Worm (Caenorhabditis elegans) whole organism, L3 larva: Measurements from ENCODE around the gene F38G1.3.

Source experiments
- R02D3.7 ChIP-seq: fragments of 150-350 bp; optimal IDR thresholded peaks from 2 replicates; lab custom pipeline; 2014; ENCODE audit warnings: missing biosample characterization, missing genetic modification characterization
- aly-2 ChIP-seq: fragments of 150-350 bp; optimal IDR thresholded peaks from 2 replicates; lab custom pipeline; 2014; ENCODE audit warnings: missing biosample characterization, missing genetic modification characterization
- ceh-16 ChIP-seq: sonication (generic microtip); optimal IDR thresholded peaks from 2 replicates; lab custom pipeline; 2017; ENCODE audit warnings: missing biosample characterization, missing genetic modification characterization
- ceh-28 ChIP-seq: fragments of 150-350 bp; optimal IDR thresholded peaks from 2 replicates; lab custom pipeline; 2014; ENCODE audit warnings: missing biosample characterization, missing genetic modification reagents, missing genetic modification characterization
- ceh-82 ChIP-seq: fragments of 150-350 bp; optimal IDR thresholded peaks from 2 replicates; lab custom pipeline; 2014; ENCODE audit warnings: missing biosample characterization, missing genetic modification characterization
- ceh-9 ChIP-seq: sonication (generic microtip); optimal IDR thresholded peaks from 2 replicates; lab custom pipeline; 2018; ENCODE audit warnings: missing biosample characterization, missing genetic modification characterization
- daf-12 ChIP-seq: fragments of 150-350 bp; optimal IDR thresholded peaks from 2 replicates; lab custom pipeline; 2014; ENCODE audit warnings: missing biosample characterization, missing genetic modification reagents, missing genetic modification characterization
- egl-27 ChIP-seq: sonication (generic microtip); optimal IDR thresholded peaks from 4 replicates; lab custom pipeline; 2017; ENCODE audit warnings: missing biosample characterization, missing genetic modification reagents, missing genetic modification characterization
- egl-5 ChIP-seq: fragments of 150-350 bp; optimal IDR thresholded peaks from 2 replicates; lab custom pipeline; 2017; ENCODE audit warnings: missing biosample characterization, missing genetic modification reagents, missing genetic modification characterization, inconsistent platforms
- elt-1 ChIP-seq: fragments of 150-350 bp; optimal IDR thresholded peaks from 2 replicates; lab custom pipeline; 2014; ENCODE audit warnings: missing biosample characterization, missing genetic modification characterization
- elt-2 ChIP-seq: sonication (generic microtip); optimal IDR thresholded peaks from 2 replicates; lab custom pipeline; 2016; ENCODE audit warnings: missing genetic modification reagents, mild to moderate bottlenecking, missing genetic modification characterization, missing compliant biosample characterization
- elt-3 ChIP-seq, 3 experiments: fragments of 150-350 bp in 1 of 3; sonication (generic microtip) in 2 of 3; optimal IDR thresholded peaks; 2 replicates in 2 of 3; 4 replicates in 1 of 3; lab custom pipeline; 2014 to 2017; ENCODE audit warnings: missing biosample characterization in 3 of 3, missing genetic modification characterization in 3 of 3
- eor-1 ChIP-seq, 2 experiments: fragments of 150-350 bp; optimal IDR thresholded peaks; 2 replicates each; lab custom pipeline; 2014 to 2018; ENCODE audit warnings: missing biosample characterization in 2 of 2, missing genetic modification characterization in 2 of 2
- fkh-10 ChIP-seq: sonication (generic microtip); optimal IDR thresholded peaks from 2 replicates; lab custom pipeline; 2017; ENCODE audit warnings: missing biosample characterization, missing genetic modification reagents, missing genetic modification characterization
- fkh-2 ChIP-seq: fragments of 150-350 bp; optimal IDR thresholded peaks from 2 replicates; lab custom pipeline; 2014; ENCODE audit warnings: missing biosample characterization, missing genetic modification reagents, missing genetic modification characterization
- fos-1 ChIP-seq: fragments of 150-350 bp; optimal IDR thresholded peaks from 2 replicates; lab custom pipeline; 2014; ENCODE audit warnings: missing biosample characterization, missing genetic modification characterization
- hmg-11 ChIP-seq: sonication (generic microtip); optimal IDR thresholded peaks from 2 replicates; lab custom pipeline; 2016; ENCODE audit warnings: missing genetic modification characterization, missing compliant biosample characterization
- jun-1 ChIP-seq: fragments of 150-350 bp; optimal IDR thresholded peaks from 2 replicates; lab custom pipeline; 2014; ENCODE audit warnings: missing biosample characterization, missing genetic modification reagents, missing genetic modification characterization
- lin-15B ChIP-seq: fragments of 150-350 bp; optimal IDR thresholded peaks from 2 replicates; lab custom pipeline; 2014; ENCODE audit warnings: missing biosample characterization, missing genetic modification characterization
- lin-39 ChIP-seq: fragments of 150-350 bp; optimal IDR thresholded peaks from 2 replicates; lab custom pipeline; 2018; ENCODE audit warnings: missing biosample characterization, missing genetic modification reagents, missing genetic modification characterization
- mdl-1 ChIP-seq: fragments of 150-350 bp; optimal IDR thresholded peaks from 2 replicates; lab custom pipeline; 2014; ENCODE audit warnings: missing biosample characterization, missing genetic modification characterization
- mml-1 ChIP-seq: fragments of 150-350 bp; sonication (generic microtip); optimal IDR thresholded peaks from 3 replicates; lab custom pipeline; 2014; ENCODE audit warnings: missing biosample characterization, missing genetic modification characterization
- nhr-11 ChIP-seq: fragments of 150-350 bp; optimal IDR thresholded peaks from 2 replicates; lab custom pipeline; 2014; ENCODE audit warnings: missing biosample characterization, missing genetic modification characterization
- nhr-23 ChIP-seq: fragments of 150-350 bp; optimal IDR thresholded peaks from 2 replicates; lab custom pipeline; 2014; ENCODE audit warnings: missing biosample characterization, missing genetic modification reagents, missing genetic modification characterization
- nhr-237 ChIP-seq: fragments of 150-350 bp; optimal IDR thresholded peaks from 2 replicates; lab custom pipeline; 2014; ENCODE audit warnings: missing biosample characterization, missing genetic modification characterization
- nhr-25 ChIP-seq: sonication (generic microtip); optimal IDR thresholded peaks from 2 replicates; lab custom pipeline; 2017; ENCODE audit warnings: missing biosample characterization, missing genetic modification characterization
- nhr-28 ChIP-seq: fragments of 150-350 bp; optimal IDR thresholded peaks from 2 replicates; lab custom pipeline; 2014; ENCODE audit warnings: missing biosample characterization, missing genetic modification characterization
- nhr-43 ChIP-seq: sonication (generic microtip); optimal IDR thresholded peaks from 2 replicates; lab custom pipeline; 2016; ENCODE audit warnings: mild to moderate bottlenecking, missing genetic modification characterization, missing compliant biosample characterization; ENCODE audit not compliant: poor library complexity, severe bottlenecking
- nhr-76 ChIP-seq: fragments of 150-350 bp; sonication (generic microtip); optimal IDR thresholded peaks from 5 replicates; lab custom pipeline; 2014; ENCODE audit warnings: missing biosample characterization, missing genetic modification characterization
- nhr-77 ChIP-seq: fragments of 150-350 bp; optimal IDR thresholded peaks from 2 replicates; lab custom pipeline; 2014; ENCODE audit warnings: missing biosample characterization, missing genetic modification characterization
- pha-4 ChIP-seq: fragments of 150-350 bp; optimal IDR thresholded peaks from 2 replicates; lab custom pipeline; 2014; ENCODE audit warnings: missing biosample characterization, missing genetic modification reagents, missing genetic modification characterization
- pqm-1 ChIP-seq: fragments of 150-350 bp; optimal IDR thresholded peaks from 2 replicates; lab custom pipeline; 2017; ENCODE audit warnings: missing biosample characterization, missing genetic modification characterization, inconsistent platforms
- sea-2 ChIP-seq: fragments of 150-350 bp; sonication (generic microtip); optimal IDR thresholded peaks from 4 replicates; lab custom pipeline; 2014; ENCODE audit warnings: missing biosample characterization, missing genetic modification reagents, missing genetic modification characterization
- snpc-4 ChIP-seq: fragments of 150-350 bp; optimal IDR thresholded peaks from 2 replicates; lab custom pipeline; 2014; ENCODE audit warnings: missing biosample characterization, missing genetic modification characterization
- ztf-11 ChIP-seq: fragments of 150-350 bp; optimal IDR thresholded peaks from 2 replicates; lab custom pipeline; 2014; ENCODE audit warnings: missing biosample characterization, missing genetic modification characterization
- ztf-4 ChIP-seq: fragments of 150-350 bp; optimal IDR thresholded peaks from 2 replicates; lab custom pipeline; 2014; ENCODE audit warnings: missing biosample characterization, missing genetic modification characterization

Gene F38G1.3

DNA sequence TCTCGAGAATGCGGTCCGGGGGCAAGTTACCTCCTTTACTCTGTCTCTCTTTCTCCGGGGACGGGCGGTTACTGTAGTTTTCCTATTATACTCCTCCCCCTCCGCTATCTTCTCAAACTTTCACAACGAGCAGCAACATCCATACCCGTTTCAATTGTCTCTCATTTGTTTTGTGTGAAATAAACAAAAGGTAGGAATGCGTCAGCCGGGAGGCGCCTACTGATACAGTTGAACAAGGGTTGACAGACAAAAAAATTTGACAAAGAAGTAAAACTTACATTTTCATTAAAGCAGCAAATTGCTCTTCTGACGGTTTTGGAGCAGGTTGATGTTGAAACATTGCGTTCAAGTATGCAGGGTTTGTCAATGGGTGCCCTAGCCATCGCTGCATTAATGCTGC lies 28.7 kb downstream of the F38G1.3 start:
- TF ChIP-seq lin-15B (tag; lab: Kevin White, UChicago) (no peak), ceh-9 (tag; lab: Kevin White, UChicago) (no peak), ceh-82 (no peak), nhr-23 (tag; lab: Kevin White, UChicago) (no peak), pqm-1 (tag; lab: Kevin White, UChicago) (no peak)

DNA sequence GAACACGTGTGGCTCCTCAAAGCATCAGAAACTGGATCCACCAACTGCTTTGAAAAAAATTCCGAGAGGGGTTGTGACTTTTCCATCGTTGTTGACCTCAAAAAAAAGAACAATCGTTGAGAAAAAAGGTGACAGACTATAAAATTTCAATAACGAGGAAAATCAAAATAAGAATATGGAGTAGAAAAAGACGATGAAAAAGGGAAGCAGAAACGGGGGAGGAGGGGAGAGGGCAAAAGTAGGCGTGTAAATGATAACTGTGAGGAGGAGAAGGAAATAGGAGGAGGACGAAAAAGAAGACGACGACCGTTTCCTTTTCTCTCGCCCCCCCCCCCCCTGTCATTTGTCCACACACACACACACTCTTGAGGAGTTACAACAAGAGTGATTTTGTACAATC lies 30.5 kb downstream of the F38G1.3 start, which contains the start of gene B0310.2:
Gene B0310.2, minus strand, starts transcription at position 101 of the 400 bp plus-strand sequence.
- no peak for TF ChIP-seq ceh-16
- no peak for TF ChIP-seq egl-5 (tag; lab: Kevin White, UChicago)
- no peak for TF ChIP-seq snpc-4 (tag; lab: Kevin White, UChicago)
- TF ChIP-seq elt-2 (tag; lab: Kevin White, UChicago), result no peak
- no peak for TF ChIP-seq ztf-11 (tag; lab: Kevin White, UChicago)
- TF ChIP-seq elt-3 (tag; optimal IDR thresholded peaks at IDR 0.05; lab: Kevin White, UChicago), result no peak
- no peak for TF ChIP-seq nhr-43 (tag; lab: Kevin White, UChicago)
- no peak for TF ChIP-seq ztf-4 (tag; lab: Kevin White, UChicago)
- no peak for TF ChIP-seq fos-1 (tag; lab: Kevin White, UChicago)
- TF ChIP-seq daf-12 (tag; lab: Kevin White, UChicago), result no peak
- TF ChIP-seq nhr-28 (tag; lab: Kevin White, UChicago), result no peak
- no peak for TF ChIP-seq R02D3.7 (tag; lab: Kevin White, UChicago)
- no peak for TF ChIP-seq nhr-237
- TF ChIP-seq mml-1 (tag; lab: Kevin White, UChicago), result no peak
- no peak for TF ChIP-seq elt-1 (tag; lab: Kevin White, UChicago)
- no peak for TF ChIP-seq pha-4
- TF ChIP-seq nhr-77, result no peak
- TF ChIP-seq, all 47 proteins: peak for 0

DNA sequence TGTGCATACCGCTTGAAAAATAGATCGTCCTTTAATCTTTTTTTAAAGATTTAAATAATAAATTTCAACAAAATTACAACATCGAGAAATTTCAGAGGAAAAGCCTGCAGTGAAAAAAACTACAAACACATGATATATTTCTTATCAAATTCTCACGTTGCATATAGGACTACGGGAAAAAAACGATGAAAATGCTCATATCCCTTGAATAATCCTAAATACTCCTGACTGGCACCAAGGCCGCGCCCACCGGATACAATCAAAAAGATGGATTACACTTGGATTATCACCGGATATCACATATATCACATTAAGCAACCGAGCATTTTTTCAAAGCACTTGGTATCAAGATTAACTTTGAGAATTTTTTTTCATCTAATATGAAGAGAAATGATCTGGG lies 37.7 kb downstream of the F38G1.3 start:
- TF ChIP-seq nhr-11 (tag; lab: Kevin White, UChicago) (no peak), nhr-76 (no peak), sea-2 (GFP tag; lab: Kevin White, UChicago) (no peak), lin-39 (tag; lab: Kevin White, UChicago) (no peak), fkh-2 (tag; lab: Kevin White, UChicago) (no peak), aly-2 (tag; lab: Kevin White, UChicago) (no peak), elt-3 (tag; optimal IDR thresholded peaks at IDR 0.05; lab: Kevin White, UChicago) (no peak), fos-1 (tag; lab: Kevin White, UChicago) (no peak), ceh-28 (tag; lab: Kevin White, UChicago) (no peak), egl-5 (tag; lab: Kevin White, UChicago) (no peak), elt-1 (tag; lab: Kevin White, UChicago) (no peak), fkh-10 (GFP tag; lab: Kevin White, UChicago) (no peak), jun-1 (tag; lab: Kevin White, UChicago) (no peak), lin-15B (tag; lab: Kevin White, UChicago) (no peak), snpc-4 (tag; lab: Kevin White, UChicago) (no peak), nhr-77 (no peak)

DNA sequence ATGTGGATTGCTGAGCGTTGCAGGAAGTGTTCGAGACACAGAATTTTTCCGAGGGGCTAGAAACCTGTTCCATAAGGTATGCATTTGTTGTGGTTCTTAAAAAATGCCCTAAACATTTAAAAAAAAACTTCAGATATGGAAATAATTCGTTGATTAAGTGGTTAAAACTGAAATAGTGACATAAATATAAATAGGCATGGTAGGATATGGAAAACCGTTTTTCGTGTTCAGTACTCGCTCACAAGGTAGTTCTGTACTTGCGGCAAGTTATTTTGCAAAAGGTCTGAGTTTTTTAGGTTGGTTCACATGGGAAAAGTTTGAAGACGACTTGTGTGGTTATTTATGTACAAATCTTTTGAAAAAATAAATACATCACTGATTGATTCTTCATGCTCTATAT lies 44.5 kb downstream of the F38G1.3 start, which contains the start of gene B0310.3:
Gene B0310.3, minus strand, starts transcription at position 101 of the 400 bp plus-strand sequence.
- TF ChIP-seq pqm-1 (tag; lab: Kevin White, UChicago) (no peak), egl-5 (tag; lab: Kevin White, UChicago) (no peak), eor-1 (tag; optimal IDR thresholded peaks at IDR 0.05; lab: Kevin White, UChicago) (no peak), hmg-11 (tag; lab: Kevin White, UChicago) (no peak), snpc-4 (tag; lab: Kevin White, UChicago) (no peak), lin-39 (tag; lab: Kevin White, UChicago) (no peak), lin-15B (tag; lab: Kevin White, UChicago) (no peak), daf-12 (tag; lab: Kevin White, UChicago) (no peak), nhr-77 (no peak), aly-2 (tag; lab: Kevin White, UChicago) (no peak), mdl-1 (no peak), sea-2 (GFP tag; lab: Kevin White, UChicago) (no peak), nhr-25 (tag; lab: Kevin White, UChicago) (no peak), elt-3 (tag; optimal IDR thresholded peaks at IDR 0.05; lab: Kevin White, UChicago) (no peak), egl-27 (no peak)
